Worm (Caenorhabditis elegans) whole organism, L1 larva: Measurements from ENCODE around the gene ceh-19.

Experiments
- pqm-1 ChIP-seq: sonication (generic microtip); optimal IDR thresholded peaks from 3 replicates; lab custom pipeline; 2017; ENCODE audit warnings: missing biosample characterization, missing genetic modification characterization
- rnt-1 ChIP-seq: sonication (generic microtip); optimal IDR thresholded peaks from 2 replicates; lab custom pipeline; 2016; ENCODE audit warnings: mild to moderate bottlenecking, missing genetic modification characterization, moderate library complexity, missing compliant biosample characterization
- skn-1 ChIP-seq: fragments of 150-350 bp; optimal IDR thresholded peaks from 2 replicates; lab custom pipeline; 2014; ENCODE audit warnings: missing biosample characterization, missing genetic modification characterization
- tbx-2 ChIP-seq: sonication (generic microtip); optimal IDR thresholded peaks from 2 replicates; lab custom pipeline; 2016; ENCODE audit warnings: missing genetic modification characterization, missing compliant biosample characterization
- unc-62 ChIP-seq: fragments of 150-350 bp; optimal IDR thresholded peaks from 2 replicates; lab custom pipeline; 2014; ENCODE audit warnings: missing biosample characterization, missing genetic modification reagents, missing genetic modification characterization

DNA sequence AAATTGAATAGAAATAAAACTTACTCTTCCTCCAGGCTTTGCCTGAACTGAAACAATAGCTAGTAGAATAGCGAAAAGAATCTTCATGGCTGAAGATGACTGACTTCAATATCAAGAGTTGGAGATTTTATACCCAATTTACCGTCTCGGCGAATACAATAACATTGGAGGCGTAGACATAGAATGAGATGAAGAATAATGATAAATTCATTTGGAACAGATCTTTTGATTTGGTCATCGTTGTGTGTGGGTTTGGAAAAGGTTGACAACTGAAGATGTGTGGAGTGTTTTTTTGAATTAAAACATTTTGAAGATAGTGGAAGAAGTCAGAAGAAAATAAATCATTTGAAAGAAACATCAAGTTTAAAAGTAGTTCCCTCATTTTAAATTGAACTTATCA is 20.5 kb upstream of the ceh-19 start, which contains the start of gene F57H12.6:
- TF ChIP-seq rnt-1 (tag; lab: Kevin White, UChicago) (no peak), skn-1 (tag; lab: Kevin White, UChicago) (no peak), unc-62 (no peak), pqm-1 (tag; lab: Kevin White, UChicago) (no peak), tbx-2 (no peak)
